Worm (Caenorhabditis elegans) whole organism, mixed stage, embryonic: ENCODE measurements around the gene T28A8.8.
A peak's percentile ranks its signal among the peaks of the same experiment; 100 is the strongest.

Experiments
- M03D4.4 ChIP-seq: sonication (generic microtip); optimal IDR thresholded peaks from 2 replicates; lab custom pipeline; 2017; ENCODE audit warnings: mild to moderate bottlenecking, missing genetic modification characterization, missing compliant biosample characterization
- bed-3 ChIP-seq: fragments of 200-800 bp; sonication (Bioruptor generic); optimal IDR thresholded peaks from 3 replicates; lab custom pipeline; 2018; ENCODE audit warnings: mild to moderate bottlenecking, missing genetic modification characterization, moderate library complexity, missing compliant biosample characterization
- blmp-1 ChIP-seq: fragments of 150-350 bp; optimal IDR thresholded peaks from 2 replicates; lab custom pipeline; 2014; ENCODE audit warnings: missing biosample characterization, missing genetic modification characterization
- ceh-39 ChIP-seq: fragments of 150-350 bp; optimal IDR thresholded peaks from 2 replicates; lab custom pipeline; 2014; ENCODE audit warnings: missing biosample characterization, missing genetic modification characterization
- ceh-43 ChIP-seq: fragments of 200-800 bp; sonication (Bioruptor generic); optimal IDR thresholded peaks from 2 replicates; lab custom pipeline; 2018; ENCODE audit warnings: mild to moderate bottlenecking, missing genetic modification characterization, moderate library complexity, missing compliant biosample characterization
- ceh-83 ChIP-seq: fragments of 200-800 bp; sonication (Bioruptor generic); optimal IDR thresholded peaks from 2 replicates; lab custom pipeline; 2018; ENCODE audit warnings: mild to moderate bottlenecking, missing genetic modification characterization, missing compliant biosample characterization
- ces-1 ChIP-seq: fragments of 150-350 bp; optimal IDR thresholded peaks from 2 replicates; lab custom pipeline; 2014; ENCODE audit warnings: missing biosample characterization, missing genetic modification reagents, missing genetic modification characterization
- cnd-1 ChIP-seq: fragments of 200-800 bp; sonication (Bioruptor generic); optimal IDR thresholded peaks from 2 replicates; lab custom pipeline; 2018; ENCODE audit warnings: mild to moderate bottlenecking, missing genetic modification characterization, missing compliant biosample characterization
- drap-1 ChIP-seq: fragments of 200-800 bp; sonication (Bioruptor generic); optimal IDR thresholded peaks from 3 replicates; lab custom pipeline; 2018; ENCODE audit warnings: mild to moderate bottlenecking, missing genetic modification characterization, missing compliant biosample characterization
- elt-1 ChIP-seq: sonication (generic microtip); optimal IDR thresholded peaks from 2 replicates; lab custom pipeline; 2017; ENCODE audit warnings: missing genetic modification characterization, mild to moderate bottlenecking, missing compliant biosample characterization, antibody characterized with exemption, moderate library complexity, borderline replicate concordance; ENCODE audit not compliant: insufficient read depth
- elt-3 ChIP-seq: fragments of 150-350 bp; optimal IDR thresholded peaks from 2 replicates; lab custom pipeline; 2014; ENCODE audit warnings: missing biosample characterization, missing genetic modification characterization
- flh-1 ChIP-seq: fragments of 200-800 bp; sonication (Bioruptor generic); optimal IDR thresholded peaks from 2 replicates; lab custom pipeline; 2018; ENCODE audit warnings: mild to moderate bottlenecking, missing genetic modification characterization, moderate library complexity, missing compliant biosample characterization
- ham-2 ChIP-seq: fragments of 200-800 bp; sonication (Bioruptor generic); optimal IDR thresholded peaks from 2 replicates; lab custom pipeline; 2018; ENCODE audit warnings: mild to moderate bottlenecking, missing genetic modification characterization, missing compliant biosample characterization
- hlh-1 ChIP-seq: fragments of 150-350 bp; optimal IDR thresholded peaks from 2 replicates; lab custom pipeline; 2014; ENCODE audit warnings: missing biosample characterization, missing genetic modification reagents, missing genetic modification characterization
- lin-13 ChIP-seq: fragments of 150-350 bp; optimal IDR thresholded peaks from 2 replicates; lab custom pipeline; 2014; ENCODE audit warnings: missing biosample characterization, missing genetic modification characterization
- lin-32 ChIP-seq: fragments of 200-800 bp; sonication (Bioruptor generic); optimal IDR thresholded peaks from 2 replicates; lab custom pipeline; 2018; ENCODE audit warnings: mild to moderate bottlenecking, missing genetic modification characterization, missing compliant biosample characterization
- lsy-2 ChIP-seq: fragments of 150-350 bp; optimal IDR thresholded peaks from 2 replicates; lab custom pipeline; 2014; ENCODE audit warnings: missing biosample characterization, missing genetic modification characterization
- mab-5 ChIP-seq: fragments of 150-350 bp; optimal IDR thresholded peaks from 2 replicates; lab custom pipeline; 2014; ENCODE audit warnings: missing biosample characterization, missing genetic modification characterization
- mep-1 ChIP-seq: fragments of 150-350 bp; optimal IDR thresholded peaks from 2 replicates; lab custom pipeline; 2017; ENCODE audit warnings: missing biosample characterization, missing genetic modification reagents, missing genetic modification characterization, inconsistent platforms
- mls-2 ChIP-seq: sonication (generic microtip); optimal IDR thresholded peaks from 2 replicates; lab custom pipeline; 2016; ENCODE audit warnings: mild to moderate bottlenecking, missing genetic modification characterization, moderate library complexity, missing compliant biosample characterization
- nhr-12 ChIP-seq: fragments of 150-350 bp; optimal IDR thresholded peaks from 2 replicates; lab custom pipeline; 2014; ENCODE audit warnings: missing biosample characterization, missing genetic modification characterization
- nhr-2 ChIP-seq: fragments of 150-350 bp; optimal IDR thresholded peaks from 2 replicates; lab custom pipeline; 2014; ENCODE audit warnings: missing biosample characterization, missing genetic modification characterization
- nhr-237 ChIP-seq: fragments of 150-350 bp; optimal IDR thresholded peaks from 2 replicates; lab custom pipeline; 2014; ENCODE audit warnings: missing biosample characterization, missing genetic modification characterization
- nhr-28 ChIP-seq: fragments of 150-350 bp; optimal IDR thresholded peaks from 2 replicates; lab custom pipeline; 2014; ENCODE audit warnings: missing biosample characterization, missing genetic modification characterization
- nhr-76 ChIP-seq: sonication (generic microtip); optimal IDR thresholded peaks from 2 replicates; lab custom pipeline; 2017; ENCODE audit warnings: missing biosample characterization, missing genetic modification characterization
- pha-4 ChIP-seq: fragments of 150-350 bp; optimal IDR thresholded peaks from 2 replicates; lab custom pipeline; 2018; ENCODE audit warnings: missing biosample characterization, missing genetic modification reagents, missing genetic modification characterization
- sem-2 ChIP-seq: fragments of 200-800 bp; sonication (Bioruptor generic); optimal IDR thresholded peaks from 2 replicates; lab custom pipeline; 2018; ENCODE audit warnings: mild to moderate bottlenecking, missing genetic modification characterization, missing compliant biosample characterization
- snpc-4 ChIP-seq: fragments of 150-350 bp; optimal IDR thresholded peaks from 2 replicates; lab custom pipeline; 2014; ENCODE audit warnings: missing biosample characterization, missing genetic modification characterization
- sptf-1 ChIP-seq: sonication (generic microtip); optimal IDR thresholded peaks from 2 replicates; lab custom pipeline; 2017; ENCODE audit warnings: mild to moderate bottlenecking, missing genetic modification characterization, moderate library complexity, missing compliant biosample characterization
- tbx-8 ChIP-seq: fragments of 200-800 bp; sonication (Bioruptor generic); optimal IDR thresholded peaks from 2 replicates; lab custom pipeline; 2018; ENCODE audit warnings: mild to moderate bottlenecking, missing genetic modification characterization, moderate library complexity, missing compliant biosample characterization
- unc-120 ChIP-seq: sonication (generic microtip); optimal IDR thresholded peaks from 2 replicates; lab custom pipeline; 2017; ENCODE audit warnings: missing genetic modification characterization, missing compliant biosample characterization; ENCODE audit not compliant: poor library complexity, severe bottlenecking
- unc-39 ChIP-seq: fragments of 150-350 bp; optimal IDR thresholded peaks from 2 replicates; lab custom pipeline; 2014; ENCODE audit warnings: missing biosample characterization, missing genetic modification characterization
- unc-62 ChIP-seq: fragments of 150-350 bp; optimal IDR thresholded peaks from 2 replicates; lab custom pipeline; 2014; ENCODE audit warnings: missing biosample characterization, missing genetic modification reagents, missing genetic modification characterization
- zip-8 ChIP-seq: fragments of 150-350 bp; optimal IDR thresholded peaks from 2 replicates; lab custom pipeline; 2014; ENCODE audit warnings: missing biosample characterization, missing genetic modification characterization
- ztf-11 ChIP-seq: fragments of 150-350 bp; optimal IDR thresholded peaks from 2 replicates; lab custom pipeline; 2014; ENCODE audit warnings: missing biosample characterization, missing genetic modification characterization

The T28A8.8 gene

DNA sequence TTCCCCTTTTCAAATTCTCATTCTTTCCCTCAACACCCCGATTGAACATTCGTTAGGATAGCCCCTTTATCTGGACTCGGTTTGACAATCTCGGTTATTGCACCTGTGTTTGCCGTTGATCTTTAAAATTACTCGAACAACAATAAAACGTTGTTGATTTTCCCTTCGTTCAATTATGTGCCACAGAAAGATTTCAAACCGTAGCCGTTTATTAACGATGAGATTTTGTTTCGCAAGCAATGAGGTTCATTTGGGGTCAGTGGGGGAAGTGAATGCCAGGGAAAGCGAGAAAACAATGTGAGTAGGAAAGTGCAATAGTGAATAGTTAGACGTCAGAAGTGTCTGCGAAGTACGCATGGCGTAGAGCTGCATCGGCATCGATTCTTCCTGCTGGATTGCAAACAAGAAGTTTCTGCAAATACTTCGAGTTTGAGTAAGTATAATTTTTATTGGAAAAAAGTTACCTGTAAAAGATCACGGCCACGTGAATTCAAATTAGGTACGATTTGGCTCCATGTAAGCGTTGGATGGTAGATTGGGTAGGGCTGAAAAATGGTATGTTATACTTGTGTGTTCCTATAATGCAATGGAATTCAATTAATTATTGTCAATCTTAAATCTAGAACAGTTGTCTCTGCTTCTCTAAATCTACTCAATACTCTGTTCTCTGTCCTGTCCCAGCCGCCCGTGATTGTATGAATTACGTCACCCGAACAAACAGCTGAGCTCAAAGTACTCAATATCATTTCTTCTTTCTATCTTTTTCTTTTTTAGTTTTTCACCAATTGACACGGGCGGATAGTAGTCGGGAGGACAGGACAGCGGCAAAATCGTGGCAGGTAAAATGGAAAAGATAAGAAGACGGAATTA, 37.9 kb upstream of the T28A8.8 start, which contains the start of gene kel-3:
kel-3 (plus strand) TSS at position 328 of the 870 bp plus-strand sequence.
- TF ChIP-seq elt-1 (tag; lab: Kevin White, UChicago) (no peak), nhr-2 (tag; lab: Kevin White, UChicago) (no peak), hlh-1 (tag; lab: Kevin White, UChicago) (peak; percentile 45), unc-62 (peak; percentile 54), lsy-2 (tag; lab: Kevin White, UChicago) (peak; percentile 8), nhr-12 (no peak), sem-2 (no peak), sptf-1 (tag; lab: Kevin White, UChicago) (peak; percentile 1), elt-3 (no peak), ces-1 (GFP tag; lab: Kevin White, UChicago) (no peak), zip-8 (tag; lab: Kevin White, UChicago) (no peak), flh-1 (GFP tag; lab: Kevin White, UChicago) (no peak), unc-39 (no peak), ztf-11 (tag; lab: Kevin White, UChicago) (no peak), bed-3 (GFP tag; lab: Kevin White, UChicago) (no peak)

DNA sequence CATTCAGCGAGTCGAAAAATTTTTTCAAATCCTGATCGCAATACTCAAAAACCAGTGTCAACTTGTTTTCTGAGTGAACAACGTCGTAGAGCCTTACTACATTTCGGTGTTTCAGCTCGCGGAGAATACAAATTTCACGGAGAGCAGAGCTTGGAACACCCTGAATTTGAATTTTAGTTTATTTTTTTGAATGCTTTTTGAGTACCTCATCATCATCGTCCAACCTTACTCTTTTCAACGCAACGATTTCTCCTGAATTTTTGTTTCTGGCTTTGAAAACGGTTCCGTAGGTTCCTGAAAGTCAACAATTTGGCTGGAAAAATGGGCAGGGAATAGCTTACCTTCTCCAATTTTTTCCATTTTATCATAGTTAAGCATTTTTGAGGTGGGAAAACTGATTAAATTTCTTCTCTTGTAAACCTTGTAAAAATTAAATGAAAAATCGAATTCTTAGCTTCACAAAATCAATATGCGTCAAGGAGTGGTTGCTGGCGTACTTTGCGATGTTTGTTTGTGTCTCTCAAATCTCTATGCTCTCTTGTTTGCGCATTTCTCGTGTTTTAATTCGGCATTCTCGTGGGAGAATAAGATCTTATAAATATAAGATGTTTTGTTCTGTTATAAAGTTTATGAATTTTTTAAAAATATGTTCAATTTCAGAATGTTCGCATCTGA, 36.6 kb upstream of the T28A8.8 start, which contains the start of gene cdk-5:
cdk-5 (minus strand) TSS at position 425 of the 675 bp plus-strand sequence.
- TF ChIP-seq sptf-1 (tag; lab: Kevin White, UChicago) (peak; percentile 39), ceh-43 (GFP tag; lab: Kevin White, UChicago) (no peak), ham-2 (GFP tag; lab: Kevin White, UChicago) (no peak), nhr-28 (tag; lab: Kevin White, UChicago) (no peak), mab-5 (tag; lab: Kevin White, UChicago) (no peak), ces-1 (GFP tag; lab: Kevin White, UChicago) (peak; percentile 97), sem-2 (no peak), elt-3 (no peak), unc-62 (peak; percentile 20), flh-1 (GFP tag; lab: Kevin White, UChicago) (no peak), lin-13 (tag; lab: Kevin White, UChicago) (peak; percentile 72), hlh-1 (tag; lab: Kevin White, UChicago) (peak; percentile 8), ztf-11 (tag; lab: Kevin White, UChicago) (no peak), ceh-39 (peak; percentile 61), snpc-4 (tag; lab: Kevin White, UChicago) (no peak), zip-8 (tag; lab: Kevin White, UChicago) (no peak), ceh-83 (GFP tag; lab: Kevin White, UChicago) (no peak), mep-1 (tag; lab: Kevin White, UChicago) (peak; percentile 76), bed-3 (GFP tag; lab: Kevin White, UChicago) (no peak), drap-1 (GFP tag; lab: Kevin White, UChicago) (peak; percentile 1), unc-39 (no peak), tbx-8 (GFP tag; lab: Kevin White, UChicago) (no peak), unc-120 (tag; lab: Kevin White, UChicago) (no peak), cnd-1 (no peak), lsy-2 (tag; lab: Kevin White, UChicago) (peak; percentile 86), nhr-237 (tag; lab: Kevin White, UChicago) (peak; percentile 76), mls-2 (tag; lab: Kevin White, UChicago) (no peak), nhr-76 (no peak), M03D4.4 (tag; lab: Kevin White, UChicago) (no peak), lin-32 (GFP tag; lab: Kevin White, UChicago) (no peak), blmp-1 (no peak), elt-1 (tag; lab: Kevin White, UChicago) (no peak), nhr-2 (tag; lab: Kevin White, UChicago) (peak; percentile 38), pha-4 (peak; percentile 95), nhr-12 (no peak)
- TF ChIP-seq, all 35 proteins: peak for 12
